Worm (Caenorhabditis elegans) whole organism, midembryonic: ENCODE results near the gene srh-75.

Experiments
- T22C8.4 ChIP-seq: fragments of 200-800 bp; sonication (Bioruptor generic); IDR thresholded peaks from 2 replicates; pipeline ENCODE4 v1.3.6; 2022; ENCODE audit warnings: missing genetic modification characterization, missing compliant biosample characterization
- cog-1 ChIP-seq: sonication (generic microtip); optimal IDR thresholded peaks from 2 replicates; lab custom pipeline; 2016; ENCODE audit warnings: missing genetic modification characterization, missing compliant biosample characterization
- flt-1 ChIP-seq: fragments of 200-800 bp; sonication (Bioruptor generic); IDR thresholded peaks from 2 replicates; pipeline ENCODE4 v1.3.6; 2022; ENCODE audit warnings: missing genetic modification characterization, missing compliant biosample characterization
- klf-2 ChIP-seq: fragments of 200-800 bp; sonication (Bioruptor generic); conservative IDR thresholded peaks from 2 replicates; pipeline ENCODE4 v1.3.6; 2022; ENCODE audit warnings: missing genetic modification reagents, missing genetic modification characterization, missing compliant biosample characterization
- med-1 ChIP-seq: sonication (generic microtip); optimal IDR thresholded peaks from 2 replicates; lab custom pipeline; 2017; ENCODE audit warnings: missing genetic modification characterization, mild to moderate bottlenecking, missing compliant biosample characterization, antibody characterized with exemption, missing genetic modification reagents; ENCODE audit not compliant: insufficient read depth
- ref-1 ChIP-seq: fragments of 200-800 bp; sonication (Bioruptor generic); conservative IDR thresholded peaks from 2 replicates; pipeline ENCODE4 v1.3.6; 2022; ENCODE audit warnings: missing genetic modification reagents, missing genetic modification characterization, missing compliant biosample characterization
- tab-1 ChIP-seq: fragments of 200-800 bp; sonication (Bioruptor generic); IDR thresholded peaks from 2 replicates; pipeline ENCODE4 v1.3.6; 2022; ENCODE audit warnings: missing genetic modification characterization, missing compliant biosample characterization
- ztf-23 ChIP-seq: fragments of 200-800 bp; sonication (Bioruptor generic); IDR thresholded peaks from 2 replicates; pipeline ENCODE4 v1.3.6; 2022; ENCODE audit warnings: missing genetic modification reagents, missing genetic modification characterization, missing compliant biosample characterization
- ztf-29 ChIP-seq: fragments of 200-800 bp; sonication (Bioruptor generic); IDR thresholded peaks from 2 replicates; pipeline ENCODE4 v1.3.6; 2022; ENCODE audit warnings: missing genetic modification reagents, missing genetic modification characterization, missing compliant biosample characterization

srh-75 gene

ce11 chrV:11014758-11015157 is 42.2 kb downstream of the srh-75 start:
- TF ChIP-seq T22C8.4 (GFP tag; lab: Robert Waterston, UW) (no peak), ztf-29 (GFP tag; lab: Robert Waterston, UW) (no peak), ztf-23 (GFP tag; lab: Robert Waterston, UW) (no peak)

- no peak for TF ChIP-seq flt-1 (GFP tag; lab: Robert Waterston, UW)
- TF ChIP-seq klf-2 = no peak
- TF ChIP-seq med-1 (GFP tag; lab: Kevin White, UChicago) = no peak
- TF ChIP-seq ztf-23 (GFP tag; lab: Robert Waterston, UW) = no peak
- no peak for TF ChIP-seq cog-1 (tag; lab: Kevin White, UChicago)
- no peak for TF ChIP-seq ztf-29 (GFP tag; lab: Robert Waterston, UW)
- TF ChIP-seq tab-1 (GFP tag; lab: Robert Waterston, UW) = no peak
- no peak for TF ChIP-seq ref-1 (GFP tag; lab: Robert Waterston, UW)
- no peak for TF ChIP-seq T22C8.4 (GFP tag; lab: Robert Waterston, UW)
Observed at ce11 chrV:11013179-11013578, 43.8 kb downstream of the srh-75 start.

ce11 chrV:11012419-11012818 is 44.5 kb downstream of the srh-75 start, which contains the start of gene C13G3.1:
C13G3.1 (minus strand) TSS chrV:11012465.
- TF ChIP-seq ztf-29 (GFP tag; lab: Robert Waterston, UW) (no peak), ref-1 (GFP tag; lab: Robert Waterston, UW) (no peak)

- TF ChIP-seq tab-1 (GFP tag; lab: Robert Waterston, UW) (no peak), klf-2 (no peak), T22C8.4 (GFP tag; lab: Robert Waterston, UW) (no peak), cog-1 (tag; lab: Kevin White, UChicago) (no peak), ztf-23 (GFP tag; lab: Robert Waterston, UW) (no peak), ref-1 (GFP tag; lab: Robert Waterston, UW) (no peak), med-1 (GFP tag; lab: Kevin White, UChicago) (no peak), ztf-29 (GFP tag; lab: Robert Waterston, UW) (no peak), flt-1 (GFP tag; lab: Robert Waterston, UW) (no peak)
Observed at ce11 chrV:11011807-11012206, 45.1 kb downstream of the srh-75 start.

- TF ChIP-seq ztf-23 (GFP tag; lab: Robert Waterston, UW) (no peak), klf-2 (no peak), flt-1 (GFP tag; lab: Robert Waterston, UW) (no peak), T22C8.4 (GFP tag; lab: Robert Waterston, UW) (no peak), ref-1 (GFP tag; lab: Robert Waterston, UW) (no peak), ztf-29 (GFP tag; lab: Robert Waterston, UW) (no peak), cog-1 (tag; lab: Kevin White, UChicago) (no peak), med-1 (GFP tag; lab: Kevin White, UChicago) (no peak), tab-1 (GFP tag; lab: Robert Waterston, UW) (no peak)
Observed at ce11 chrV:11010768-11011167, 46.2 kb downstream of the srh-75 start.

- TF ChIP-seq T22C8.4 (GFP tag; lab: Robert Waterston, UW) = no peak
- TF ChIP-seq ztf-23 (GFP tag; lab: Robert Waterston, UW) = no peak
- TF ChIP-seq cog-1 (tag; lab: Kevin White, UChicago) = no peak
- no peak for TF ChIP-seq tab-1 (GFP tag; lab: Robert Waterston, UW)
- TF ChIP-seq med-1 (GFP tag; lab: Kevin White, UChicago) = no peak
- TF ChIP-seq ztf-29 (GFP tag; lab: Robert Waterston, UW) = no peak
- no peak for TF ChIP-seq klf-2
- no peak for TF ChIP-seq ref-1 (GFP tag; lab: Robert Waterston, UW)
- no peak for TF ChIP-seq flt-1 (GFP tag; lab: Robert Waterston, UW)
Observed at ce11 chrV:11009124-11009524, 47.8 kb downstream of the srh-75 start.

ce11 chrV:11007651-11008050 is 49.3 kb downstream of the srh-75 start:
- no peak for TF ChIP-seq tab-1 (GFP tag; lab: Robert Waterston, UW)
- TF ChIP-seq ztf-23 (GFP tag; lab: Robert Waterston, UW) = no peak
- no peak for TF ChIP-seq klf-2
- TF ChIP-seq ztf-29 (GFP tag; lab: Robert Waterston, UW) = no peak
- no peak for TF ChIP-seq med-1 (GFP tag; lab: Kevin White, UChicago)
- TF ChIP-seq ref-1 (GFP tag; lab: Robert Waterston, UW) = no peak
- TF ChIP-seq T22C8.4 (GFP tag; lab: Robert Waterston, UW) = no peak
- TF ChIP-seq flt-1 (GFP tag; lab: Robert Waterston, UW) = no peak
- no peak for TF ChIP-seq cog-1 (tag; lab: Kevin White, UChicago)
